Fruit fly (Drosophila melanogaster) whole organism, embryonic: ENCODE results near the gene CG17154.

Source experiments
- Antp ChIP-seq: fragments of 200-800 bp; sonication (Bioruptor generic); optimal IDR thresholded peaks from 3 replicates; lab custom pipeline; 2016; ENCODE audit warnings: missing biosample characterization, missing genetic modification characterization
- Atf3 ChIP-seq: fragments of 200-800 bp; sonication (Bioruptor generic); optimal IDR thresholded peaks from 3 replicates; lab custom pipeline; 2016; ENCODE audit warnings: missing biosample characterization, missing genetic modification characterization
- CG10565 ChIP-seq: fragments of 200-800 bp; sonication (Bioruptor generic); optimal IDR thresholded peaks from 3 replicates; lab custom pipeline; 2016; ENCODE audit warnings: missing biosample characterization, mild to moderate bottlenecking, missing genetic modification characterization
- CG10654 ChIP-seq: fragments of 200-800 bp; sonication (Bioruptor generic); optimal IDR thresholded peaks from 2 replicates; lab custom pipeline; 2016; ENCODE audit warnings: missing biosample characterization, missing genetic modification characterization
- CG11085 ChIP-seq: fragments of 200-800 bp; sonication (Bioruptor generic); IDR thresholded peaks from 2 replicates; pipeline ENCODE4 v1.3.6; 2022; ENCODE audit warnings: missing biosample characterization, missing genetic modification characterization
- CG12769 ChIP-seq: fragments of 200-800 bp; sonication (Bioruptor generic); optimal IDR thresholded peaks from 2 replicates; lab custom pipeline; 2019; ENCODE audit warnings: missing biosample characterization, mild to moderate bottlenecking, missing genetic modification characterization, moderate library complexity
- CG13624 ChIP-seq: fragments of 200-800 bp; sonication (Bioruptor generic); optimal IDR thresholded peaks from 2 replicates; lab custom pipeline; 2016; ENCODE audit warnings: missing biosample characterization, missing genetic modification characterization
- CG14710 ChIP-seq: fragments of 200-800 bp; sonication (Bioruptor generic); optimal IDR thresholded peaks from 3 replicates; lab custom pipeline; 2019; ENCODE audit warnings: missing biosample characterization, mild to moderate bottlenecking, missing genetic modification characterization, moderate library complexity
- CG17359 ChIP-seq: fragments of 200-800 bp; sonication (Bioruptor generic); optimal IDR thresholded peaks from 3 replicates; lab custom pipeline; 2018; ENCODE audit warnings: missing biosample characterization, mild to moderate bottlenecking, missing genetic modification characterization, moderate library complexity
- CG17802 ChIP-seq: fragments of 200-800 bp; sonication (Bioruptor generic); optimal IDR thresholded peaks from 2 replicates; lab custom pipeline; 2018; ENCODE audit warnings: missing biosample characterization, mild to moderate bottlenecking, missing genetic modification characterization, moderate library complexity
- CG1792 ChIP-seq: fragments of 200-800 bp; sonication (Bioruptor generic); optimal IDR thresholded peaks from 2 replicates; lab custom pipeline; 2016; ENCODE audit warnings: missing biosample characterization, missing genetic modification characterization
- CG18262 ChIP-seq: fragments of 200-800 bp; optimal IDR thresholded peaks from 3 replicates; lab custom pipeline; 2019; ENCODE audit warnings: missing biosample characterization, mild to moderate bottlenecking, missing genetic modification characterization, moderate library complexity
- CG4617 ChIP-seq: fragments of 200-800 bp; sonication (Bioruptor generic); optimal IDR thresholded peaks from 3 replicates; lab custom pipeline; 2016; ENCODE audit warnings: missing biosample characterization, missing genetic modification characterization, borderline replicate concordance
- CG5953 ChIP-seq: fragments of 200-800 bp; sonication (Bioruptor generic); IDR thresholded peaks from 2 replicates; pipeline ENCODE4 v1.3.6; 2022; ENCODE audit warnings: missing biosample characterization, missing genetic modification characterization
- CG6272 ChIP-seq: fragments of 200-800 bp; sonication (Bioruptor generic); IDR thresholded peaks from 2 replicates; pipeline ENCODE4 v1.3.6; 2022; ENCODE audit warnings: missing biosample characterization, missing genetic modification characterization
- CG6654 ChIP-seq: fragments of 200-800 bp; sonication (Bioruptor generic); optimal IDR thresholded peaks from 2 replicates; lab custom pipeline; 2017; ENCODE audit warnings: missing biosample characterization, mild to moderate bottlenecking, missing genetic modification characterization
- CG6689 ChIP-seq: fragments of 200-800 bp; sonication (Bioruptor generic); IDR thresholded peaks from 2 replicates; pipeline ENCODE4 v1.3.6; 2022; ENCODE audit warnings: missing biosample characterization, missing genetic modification characterization
- CG7963 ChIP-seq: fragments of 200-800 bp; sonication (Bioruptor generic); IDR thresholded peaks from 3 replicates; pipeline ENCODE4 v1.3.6; 2022; ENCODE audit warnings: missing biosample characterization, missing genetic modification characterization; ENCODE audit not compliant: partially characterized antibody
- CG8089 ChIP-seq: fragments of 200-800 bp; sonication (Bioruptor generic); optimal IDR thresholded peaks from 3 replicates; lab custom pipeline; 2016; ENCODE audit warnings: missing biosample characterization, missing genetic modification characterization
- CG8765 ChIP-seq: fragments of 200-800 bp; sonication (Bioruptor generic); IDR thresholded peaks from 2 replicates; pipeline ENCODE4 v1.3.6; 2022; ENCODE audit warnings: missing biosample characterization, missing genetic modification characterization
- CG9932 ChIP-seq: fragments of 200-800 bp; sonication (Bioruptor generic); IDR thresholded peaks from 2 replicates; pipeline ENCODE4 v1.3.6; 2022; ENCODE audit warnings: missing biosample characterization, missing genetic modification characterization
- CrebB ChIP-seq: fragments of 200-800 bp; sonication (Bioruptor generic); optimal IDR thresholded peaks from 3 replicates; lab custom pipeline; 2018; ENCODE audit warnings: missing biosample characterization, mild to moderate bottlenecking, missing genetic modification characterization
- HHEX ChIP-seq: fragments of 200-800 bp; sonication (Bioruptor generic); optimal IDR thresholded peaks from 3 replicates; lab custom pipeline; 2017; ENCODE audit warnings: missing biosample characterization, mild to moderate bottlenecking, missing genetic modification characterization, missing genetic modification reagents
- Hr51 ChIP-seq, 2 experiments: fragments of 200-800 bp; sonication (Bioruptor generic); optimal IDR thresholded peaks; 2 replicates in 1 of 2; 3 replicates in 1 of 2; lab custom pipeline; 2016 to 2018; ENCODE audit warnings: missing biosample characterization in 2 of 2, missing genetic modification characterization in 2 of 2, mild to moderate bottlenecking in 1 of 2, moderate library complexity in 1 of 2
- Jarid2 ChIP-seq: fragments of 200-800 bp; sonication (Bioruptor generic); optimal IDR thresholded peaks from 3 replicates; lab custom pipeline; 2017; ENCODE audit warnings: mild to moderate bottlenecking, missing biosample characterization, missing genetic modification reagents, missing genetic modification characterization
- Nf-YC ChIP-seq: fragments of 200-800 bp; optimal IDR thresholded peaks from 3 replicates; lab custom pipeline; 2019; ENCODE audit warnings: missing biosample characterization, mild to moderate bottlenecking, missing genetic modification characterization, moderate library complexity
- NfI ChIP-seq: fragments of 200-800 bp; sonication (Bioruptor generic); optimal IDR thresholded peaks from 3 replicates; lab custom pipeline; 2018; ENCODE audit warnings: missing biosample characterization, mild to moderate bottlenecking, missing genetic modification characterization, moderate library complexity
- Side ChIP-seq: fragments of 200-800 bp; sonication (Bioruptor generic); optimal IDR thresholded peaks from 2 replicates; lab custom pipeline; 2016; ENCODE audit warnings: missing biosample characterization, missing genetic modification characterization
- Spps ChIP-seq: fragments of 200-800 bp; sonication (Bioruptor generic); optimal IDR thresholded peaks from 2 replicates; lab custom pipeline; 2018; ENCODE audit warnings: missing biosample characterization, mild to moderate bottlenecking, missing genetic modification characterization
- Sry-δ ChIP-seq: fragments of 200-800 bp; sonication (Bioruptor generic); optimal IDR thresholded peaks from 2 replicates; lab custom pipeline; 2016; ENCODE audit warnings: missing biosample characterization, missing genetic modification characterization
- ash1 ChIP-seq: fragments of 200-800 bp; sonication (Bioruptor generic); optimal IDR thresholded peaks from 2 replicates; lab custom pipeline; 2018; ENCODE audit warnings: missing biosample characterization, mild to moderate bottlenecking, missing genetic modification characterization
- ato ChIP-seq: fragments of 200-800 bp; sonication (Bioruptor generic); IDR thresholded peaks from 2 replicates; pipeline ENCODE4 v1.3.6; 2022; ENCODE audit warnings: missing biosample characterization, missing genetic modification characterization; ENCODE audit not compliant: partially characterized antibody
- btn ChIP-seq: fragments of 200-800 bp; sonication (Bioruptor generic); optimal IDR thresholded peaks from 2 replicates; lab custom pipeline; 2016; ENCODE audit warnings: missing biosample characterization, missing genetic modification characterization
- fru ChIP-seq: fragments of >200 bp; optimal IDR thresholded peaks from 2 replicates; lab custom pipeline; 2017
- grau ChIP-seq: fragments of 200-800 bp; optimal IDR thresholded peaks from 3 replicates; lab custom pipeline; 2019; ENCODE audit warnings: missing biosample characterization, mild to moderate bottlenecking, missing genetic modification characterization, moderate library complexity
- gsb ChIP-seq: fragments of 200-800 bp; sonication (Bioruptor generic); IDR thresholded peaks from 2 replicates; pipeline ENCODE4 v1.3.6; 2022; ENCODE audit warnings: missing biosample characterization, missing genetic modification characterization
- jumu ChIP-seq: fragments of 200-800 bp; sonication (Bioruptor generic); optimal IDR thresholded peaks from 3 replicates; lab custom pipeline; 2016; ENCODE audit warnings: missing biosample characterization, missing genetic modification characterization
- mam ChIP-seq: fragments of 200-800 bp; sonication (Bioruptor generic); optimal IDR thresholded peaks from 3 replicates; lab custom pipeline; 2016; ENCODE audit warnings: missing biosample characterization, missing genetic modification characterization
- nmo ChIP-seq: fragments of 200-800 bp; sonication (Bioruptor generic); optimal IDR thresholded peaks from 2 replicates; lab custom pipeline; 2018; ENCODE audit warnings: missing biosample characterization, mild to moderate bottlenecking, missing genetic modification characterization, moderate library complexity
- otp ChIP-seq: fragments of 200-800 bp; sonication (Bioruptor generic); IDR thresholded peaks from 3 replicates; pipeline ENCODE4, ENCODE4 v1.3.6; 2022; ENCODE audit warnings: missing biosample characterization, missing genetic modification characterization
- run ChIP-seq: fragments of 200-800 bp; sonication (Bioruptor generic); optimal IDR thresholded peaks from 3 replicates; lab custom pipeline; 2018; ENCODE audit warnings: missing biosample characterization, mild to moderate bottlenecking, missing genetic modification characterization
- slbo ChIP-seq: fragments of 200-800 bp; sonication (Bioruptor generic); IDR thresholded peaks from 2 replicates; pipeline ENCODE4 v1.3.6; 2022; ENCODE audit warnings: missing biosample characterization, missing genetic modification characterization
- slou ChIP-seq: fragments of 200-800 bp; sonication (Bioruptor generic); optimal IDR thresholded peaks from 3 replicates; lab custom pipeline; 2016; ENCODE audit warnings: missing biosample characterization, missing genetic modification characterization
- so ChIP-seq: fragments of 200-800 bp; sonication (Bioruptor generic); IDR thresholded peaks from 3 replicates; pipeline ENCODE4 v1.3.6; 2022; ENCODE audit warnings: missing biosample characterization, missing genetic modification characterization
- sqz ChIP-seq: fragments of 200-800 bp; sonication (Bioruptor generic); optimal IDR thresholded peaks from 3 replicates; lab custom pipeline; 2018; ENCODE audit warnings: missing biosample characterization, mild to moderate bottlenecking, missing genetic modification characterization
- tll ChIP-seq, 2 experiments: fragments of 200-800 bp in 1 of 2; fragments of >200 bp in 1 of 2; sonication (Bioruptor generic) in 1 of 2; optimal IDR thresholded peaks; 2 replicates each; lab custom pipeline; 2017 to 2019; ENCODE audit warnings: missing biosample characterization in 2 of 2, missing genetic modification characterization in 2 of 2, mild to moderate bottlenecking in 1 of 2, moderate library complexity in 1 of 2
- unpg ChIP-seq: fragments of 200-800 bp; sonication (Bioruptor generic); optimal IDR thresholded peaks from 3 replicates; lab custom pipeline; 2018; ENCODE audit warnings: missing biosample characterization, mild to moderate bottlenecking, missing genetic modification characterization, moderate library complexity
- zfh2 ChIP-seq: fragments of 200-800 bp; sonication (Bioruptor generic); optimal IDR thresholded peaks from 2 replicates; lab custom pipeline; 2016; ENCODE audit warnings: missing biosample characterization, missing genetic modification characterization

CG17154 gene

dm6 chr3L:12081679-12082520 is 6.5 kb upstream of the CG17154 start, which contains the start of gene Sema5c (continued):
- TF ChIP-seq Spps (tag; lab: Kevin White, UChicago) (peak; percentile 53), nmo (GFP tag; lab: Kevin White, UChicago) (peak; percentile 88), CG10654 (GFP tag; lab: Kevin White, UChicago) (peak; percentile 9), zfh2 (GFP tag; lab: Kevin White, UChicago) (no peak), run (tag; lab: Kevin White, UChicago) (peak; percentile 51), jumu (GFP tag; lab: Kevin White, UChicago) (no peak), sqz (GFP tag; lab: Kevin White, UChicago) (peak; percentile 63), tll (GFP tag; optimal IDR thresholded peaks at IDR 0.05; lab: Kevin White, UChicago) (peak in 1 of 2 experiments; percentile 12), Atf3 (GFP tag; lab: Kevin White, UChicago) (no peak), CG8765 (GFP tag; lab: Robert Waterston, UW) (peak; percentile 63), CG4617 (no peak), fru (lab: Kevin White, UChicago) (no peak), CG17802 (tag; lab: Kevin White, UChicago) (no peak), ato (GFP tag; lab: Robert Waterston, UW) (no peak; the same call in 1 of the 2 replicates), CG13624 (GFP tag; lab: Kevin White, UChicago) (peak; percentile 36), NfI (GFP tag; lab: Kevin White, UChicago) (peak; percentile 21), mam (GFP tag; lab: Kevin White, UChicago) (peak; percentile 17), CG6654 (peak; percentile 46), btn (GFP tag; lab: Kevin White, UChicago) (no peak), CG17359 (tag; lab: Kevin White, UChicago) (peak; percentile 56), CG6272 (GFP tag; lab: Robert Waterston, UW) (0 out of 2 replicates have a peak, but pooled peaks have one; percentile 17), CG1792 (GFP tag; lab: Kevin White, UChicago) (no peak), CrebB (tag; lab: Kevin White, UChicago) (no peak), grau (peak; percentile 79), Side (GFP tag; lab: Kevin White, UChicago) (peak; percentile 36), otp (0 out of 3 replicates have a peak, but pooled peaks have one; percentile 25), CG12769 (tag; lab: Kevin White, UChicago) (peak; percentile 37), CG5953 (0 out of 2 replicates have a peak, but pooled peaks have one; percentile 44), ash1 (GFP tag; lab: Kevin White, UChicago) (peak; percentile 59), CG11085 (GFP tag; lab: Robert Waterston, UW) (no peak), CG14710 (tag; lab: Kevin White, UChicago) (peak; percentile 82), Sry-δ (no peak), CG8089 (GFP tag; lab: Kevin White, UChicago) (peak; percentile 28), CG7963 (GFP tag; lab: Robert Waterston, UW) (no peak), slbo (GFP tag; lab: Robert Waterston, UW) (peak; percentile 73), Antp (GFP tag; lab: Kevin White, UChicago) (peak; percentile 17), CG18262 (tag; lab: Kevin White, UChicago) (peak; percentile 95), HHEX (GFP tag; lab: Kevin White, UChicago) (peak; percentile 57), CG10565 (no peak), CG6689 (peak; percentile 42; the same call in 1 of the 2 replicates), gsb (GFP tag; lab: Robert Waterston, UW) (0 out of 2 replicates have a peak, but pooled peaks have one; percentile 36), Nf-YC (tag; lab: Kevin White, UChicago) (peak; percentile 57), CG9932 (GFP tag; lab: Robert Waterston, UW) (peak; percentile 55), Jarid2 (GFP tag; lab: Kevin White, UChicago) (peak; percentile 98), Hr51 (GFP tag; optimal IDR thresholded peaks at IDR 0.05; lab: Kevin White, UChicago) (peak in 1 of 2 experiments; percentile 80), unpg (peak; percentile 41), so (peak; percentile 47; the same call in 2 of the 3 replicates), slou (GFP tag; lab: Kevin White, UChicago) (no peak)
